Worm (Caenorhabditis elegans) whole organism, mixed stage, embryonic: ENCODE results near the gene srh-62.

Source experiments
- bed-3 ChIP-seq: fragments of 200-800 bp; sonication (Bioruptor generic); optimal IDR thresholded peaks from 3 replicates; lab custom pipeline; 2018; ENCODE audit warnings: mild to moderate bottlenecking, missing genetic modification characterization, moderate library complexity, missing compliant biosample characterization
- blmp-1 ChIP-seq: fragments of 150-350 bp; optimal IDR thresholded peaks from 2 replicates; lab custom pipeline; 2014; ENCODE audit warnings: missing biosample characterization, missing genetic modification characterization
- ceh-39 ChIP-seq: fragments of 150-350 bp; optimal IDR thresholded peaks from 2 replicates; lab custom pipeline; 2014; ENCODE audit warnings: missing biosample characterization, missing genetic modification characterization
- ceh-43 ChIP-seq: fragments of 200-800 bp; sonication (Bioruptor generic); optimal IDR thresholded peaks from 2 replicates; lab custom pipeline; 2018; ENCODE audit warnings: mild to moderate bottlenecking, missing genetic modification characterization, moderate library complexity, missing compliant biosample characterization
- ces-1 ChIP-seq: fragments of 150-350 bp; optimal IDR thresholded peaks from 2 replicates; lab custom pipeline; 2014; ENCODE audit warnings: missing biosample characterization, missing genetic modification reagents, missing genetic modification characterization
- cnd-1 ChIP-seq: fragments of 200-800 bp; sonication (Bioruptor generic); optimal IDR thresholded peaks from 2 replicates; lab custom pipeline; 2018; ENCODE audit warnings: mild to moderate bottlenecking, missing genetic modification characterization, missing compliant biosample characterization
- drap-1 ChIP-seq: fragments of 200-800 bp; sonication (Bioruptor generic); optimal IDR thresholded peaks from 3 replicates; lab custom pipeline; 2018; ENCODE audit warnings: mild to moderate bottlenecking, missing genetic modification characterization, missing compliant biosample characterization
- elt-1 ChIP-seq: sonication (generic microtip); optimal IDR thresholded peaks from 2 replicates; lab custom pipeline; 2017; ENCODE audit warnings: missing genetic modification characterization, mild to moderate bottlenecking, missing compliant biosample characterization, antibody characterized with exemption, moderate library complexity, borderline replicate concordance; ENCODE audit not compliant: insufficient read depth
- elt-3 ChIP-seq: fragments of 150-350 bp; optimal IDR thresholded peaks from 2 replicates; lab custom pipeline; 2014; ENCODE audit warnings: missing biosample characterization, missing genetic modification characterization
- flh-1 ChIP-seq: fragments of 200-800 bp; sonication (Bioruptor generic); optimal IDR thresholded peaks from 2 replicates; lab custom pipeline; 2018; ENCODE audit warnings: mild to moderate bottlenecking, missing genetic modification characterization, moderate library complexity, missing compliant biosample characterization
- ham-2 ChIP-seq: fragments of 200-800 bp; sonication (Bioruptor generic); optimal IDR thresholded peaks from 2 replicates; lab custom pipeline; 2018; ENCODE audit warnings: mild to moderate bottlenecking, missing genetic modification characterization, missing compliant biosample characterization
- hlh-1 ChIP-seq: fragments of 150-350 bp; optimal IDR thresholded peaks from 2 replicates; lab custom pipeline; 2014; ENCODE audit warnings: missing biosample characterization, missing genetic modification reagents, missing genetic modification characterization
- lin-32 ChIP-seq: fragments of 200-800 bp; sonication (Bioruptor generic); optimal IDR thresholded peaks from 2 replicates; lab custom pipeline; 2018; ENCODE audit warnings: mild to moderate bottlenecking, missing genetic modification characterization, missing compliant biosample characterization
- lsy-2 ChIP-seq: fragments of 150-350 bp; optimal IDR thresholded peaks from 2 replicates; lab custom pipeline; 2014; ENCODE audit warnings: missing biosample characterization, missing genetic modification characterization
- mep-1 ChIP-seq: fragments of 150-350 bp; optimal IDR thresholded peaks from 2 replicates; lab custom pipeline; 2017; ENCODE audit warnings: missing biosample characterization, missing genetic modification reagents, missing genetic modification characterization, inconsistent platforms
- nhr-12 ChIP-seq: fragments of 150-350 bp; optimal IDR thresholded peaks from 2 replicates; lab custom pipeline; 2014; ENCODE audit warnings: missing biosample characterization, missing genetic modification characterization
- nhr-2 ChIP-seq: fragments of 150-350 bp; optimal IDR thresholded peaks from 2 replicates; lab custom pipeline; 2014; ENCODE audit warnings: missing biosample characterization, missing genetic modification characterization
- nhr-237 ChIP-seq: fragments of 150-350 bp; optimal IDR thresholded peaks from 2 replicates; lab custom pipeline; 2014; ENCODE audit warnings: missing biosample characterization, missing genetic modification characterization
- nhr-28 ChIP-seq: fragments of 150-350 bp; optimal IDR thresholded peaks from 2 replicates; lab custom pipeline; 2014; ENCODE audit warnings: missing biosample characterization, missing genetic modification characterization
- nhr-76 ChIP-seq: sonication (generic microtip); optimal IDR thresholded peaks from 2 replicates; lab custom pipeline; 2017; ENCODE audit warnings: missing biosample characterization, missing genetic modification characterization
- pha-4 ChIP-seq: fragments of 150-350 bp; optimal IDR thresholded peaks from 2 replicates; lab custom pipeline; 2018; ENCODE audit warnings: missing biosample characterization, missing genetic modification reagents, missing genetic modification characterization
- sem-2 ChIP-seq: fragments of 200-800 bp; sonication (Bioruptor generic); optimal IDR thresholded peaks from 2 replicates; lab custom pipeline; 2018; ENCODE audit warnings: mild to moderate bottlenecking, missing genetic modification characterization, missing compliant biosample characterization
- sptf-1 ChIP-seq: sonication (generic microtip); optimal IDR thresholded peaks from 2 replicates; lab custom pipeline; 2017; ENCODE audit warnings: mild to moderate bottlenecking, missing genetic modification characterization, moderate library complexity, missing compliant biosample characterization
- tbx-8 ChIP-seq: fragments of 200-800 bp; sonication (Bioruptor generic); optimal IDR thresholded peaks from 2 replicates; lab custom pipeline; 2018; ENCODE audit warnings: mild to moderate bottlenecking, missing genetic modification characterization, moderate library complexity, missing compliant biosample characterization
- unc-120 ChIP-seq: sonication (generic microtip); optimal IDR thresholded peaks from 2 replicates; lab custom pipeline; 2017; ENCODE audit warnings: missing genetic modification characterization, missing compliant biosample characterization; ENCODE audit not compliant: poor library complexity, severe bottlenecking
- unc-39 ChIP-seq: fragments of 150-350 bp; optimal IDR thresholded peaks from 2 replicates; lab custom pipeline; 2014; ENCODE audit warnings: missing biosample characterization, missing genetic modification characterization
- unc-62 ChIP-seq: fragments of 150-350 bp; optimal IDR thresholded peaks from 2 replicates; lab custom pipeline; 2014; ENCODE audit warnings: missing biosample characterization, missing genetic modification reagents, missing genetic modification characterization
- zip-8 ChIP-seq: fragments of 150-350 bp; optimal IDR thresholded peaks from 2 replicates; lab custom pipeline; 2014; ENCODE audit warnings: missing biosample characterization, missing genetic modification characterization
- ztf-11 ChIP-seq: fragments of 150-350 bp; optimal IDR thresholded peaks from 2 replicates; lab custom pipeline; 2014; ENCODE audit warnings: missing biosample characterization, missing genetic modification characterization

srh-62 gene

ce11 chrV:356959-357702 lies 45.8 kb downstream of the srh-62 start:
- TF ChIP-seq nhr-76 (no peak), zip-8 (tag; lab: Kevin White, UChicago) (no peak), nhr-2 (tag; lab: Kevin White, UChicago) (no peak), elt-3 (tag; lab: Kevin White, UChicago) (no peak), pha-4 (tag; lab: Kevin White, UChicago) (no peak), mep-1 (no peak), ztf-11 (tag; lab: Kevin White, UChicago) (no peak), hlh-1 (tag; lab: Kevin White, UChicago) (no peak), flh-1 (GFP tag; lab: Kevin White, UChicago) (no peak), lsy-2 (tag; lab: Kevin White, UChicago) (no peak), drap-1 (no peak), elt-1 (tag; lab: Kevin White, UChicago) (no peak), bed-3 (GFP tag; lab: Kevin White, UChicago) (no peak), unc-120 (no peak), tbx-8 (GFP tag; lab: Kevin White, UChicago) (no peak), blmp-1 (tag; lab: Kevin White, UChicago) (no peak), nhr-237 (tag; lab: Kevin White, UChicago) (no peak), unc-62 (GFP tag; lab: Kevin White, UChicago) (no peak), nhr-28 (tag; lab: Kevin White, UChicago) (no peak), ceh-39 (tag; lab: Kevin White, UChicago) (no peak)

ce11 chrV:351787-352186 lies 51.1 kb downstream of the srh-62 start:
- TF ChIP-seq elt-1 (tag; lab: Kevin White, UChicago), result no peak
- TF ChIP-seq blmp-1 (tag; lab: Kevin White, UChicago), result no peak
- no peak for TF ChIP-seq hlh-1 (tag; lab: Kevin White, UChicago)
- no peak for TF ChIP-seq sem-2 (GFP tag; lab: Kevin White, UChicago)
- no peak for TF ChIP-seq sptf-1 (tag; lab: Kevin White, UChicago)
- TF ChIP-seq unc-39 (tag; lab: Kevin White, UChicago), result no peak
- TF ChIP-seq nhr-76, result no peak
- TF ChIP-seq ham-2 (GFP tag; lab: Kevin White, UChicago), result no peak
- no peak for TF ChIP-seq elt-3 (tag; lab: Kevin White, UChicago)
- TF ChIP-seq lin-32 (GFP tag; lab: Kevin White, UChicago), result no peak
- TF ChIP-seq pha-4 (tag; lab: Kevin White, UChicago), result no peak
- no peak for TF ChIP-seq nhr-28 (tag; lab: Kevin White, UChicago)
- TF ChIP-seq nhr-2 (tag; lab: Kevin White, UChicago), result no peak
- no peak for TF ChIP-seq ceh-43
- no peak for TF ChIP-seq drap-1
- TF ChIP-seq mep-1, result no peak
- no peak for TF ChIP-seq ces-1
- no peak for TF ChIP-seq nhr-237 (tag; lab: Kevin White, UChicago)
- no peak for TF ChIP-seq nhr-12
- TF ChIP-seq cnd-1 (tag; lab: Kevin White, UChicago), result no peak
